Fruit fly (Drosophila melanogaster): Measurements from ENCODE around the gene RtGEF.

The RtGEF gene

DNA sequence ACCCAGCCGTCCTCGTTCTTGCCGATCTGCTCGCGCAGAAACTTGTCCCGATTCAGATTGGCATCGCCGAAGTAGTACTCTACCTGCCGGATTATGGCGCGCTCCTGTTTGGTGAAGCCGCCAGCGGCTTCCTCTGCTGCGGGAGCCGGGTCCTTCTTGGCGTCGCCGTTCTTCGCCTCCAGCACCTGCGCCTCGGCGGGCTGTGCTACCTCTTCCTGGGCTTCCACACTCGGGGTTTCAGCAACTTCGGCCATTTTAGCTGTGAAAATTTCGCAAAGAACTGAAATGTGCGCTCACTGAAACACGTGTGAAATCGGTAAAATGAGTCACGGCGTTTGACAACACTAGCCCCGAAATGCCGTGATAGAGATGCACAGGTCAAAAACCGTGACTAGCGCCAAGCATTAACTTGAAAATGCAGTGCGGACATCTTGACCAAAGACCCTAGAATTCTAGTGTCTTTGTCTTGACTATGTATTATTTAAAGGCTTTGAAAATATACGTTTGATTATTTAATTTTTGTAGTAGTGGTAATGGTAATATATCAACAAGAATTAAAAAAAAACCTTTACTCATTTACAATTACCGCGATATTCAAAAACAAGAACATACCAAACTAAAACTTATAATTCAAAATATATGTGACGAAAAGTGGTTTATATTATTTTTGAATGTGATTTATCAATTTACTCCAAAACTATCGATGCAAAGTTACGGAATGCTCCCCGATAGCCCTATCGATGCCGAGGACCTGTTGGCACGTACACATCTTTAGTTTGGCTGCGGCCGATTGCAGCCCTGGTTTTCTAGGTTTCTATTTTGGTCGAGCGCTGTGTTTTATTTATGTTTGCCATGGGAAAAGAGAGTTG is at the start of gene RtGEF, which contains the start of gene La (continued):
- peak; percentile 92 for TF ChIP-seq hbn (GFP tag; IDR thresholded peaks at IDR 0.05; ENCODE audit: partially characterized antibody)
- peak; percentile 5 for TF ChIP-seq CG3163 (GFP tag; optimal IDR thresholded peaks at IDR 0.05)
- no peak for TF ChIP-seq Asciz (GFP tag; optimal IDR thresholded peaks at IDR 0.05)
- TF ChIP-seq TFAM (GFP tag; optimal IDR thresholded peaks at IDR 0.05): no peak
- peak; percentile 62 to 64 for TF ChIP-seq Pdp1 (GFP tag; optimal IDR thresholded peaks at IDR 0.05)
- no peak for TF ChIP-seq Spps (tag; optimal IDR thresholded peaks at IDR 0.05)
- peak; percentile 97 for TF ChIP-seq Opbp (GFP tag; IDR thresholded peaks at IDR 0.05; ENCODE audit: partially characterized antibody)
- peak; percentile 54 for TF ChIP-seq Meics (GFP tag; optimal IDR thresholded peaks at IDR 0.05)
- TF ChIP-seq CG6791 (GFP tag; IDR thresholded peaks at IDR 0.05; ENCODE audit: partially characterized antibody): peak; percentile 94
- peak; percentile 70 for TF ChIP-seq HLH54F (GFP tag; optimal IDR thresholded peaks at IDR 0.05)
- TF ChIP-seq Atf-2 (GFP tag; optimal IDR thresholded peaks at IDR 0.05): peak; percentile 50
- peak in 1 of 3 experiments; percentile 60 for TF ChIP-seq lola (GFP tag; optimal IDR thresholded peaks at IDR 0.05)
- TF ChIP-seq CG10979 (tag; optimal IDR thresholded peaks at IDR 0.05): peak; percentile 8
- TF ChIP-seq CG31365 (tag; optimal IDR thresholded peaks at IDR 0.05): no peak
- TF ChIP-seq ham (GFP tag; IDR thresholded peaks at IDR 0.05): no peak
- no peak for TF ChIP-seq CG1832 (GFP tag; optimal IDR thresholded peaks at IDR 0.05)
- TF ChIP-seq Dll (GFP tag; IDR thresholded peaks at IDR 0.05; ENCODE audit: partially characterized antibody): peak; percentile 93
- TF ChIP-seq Dip2 (GFP tag; IDR thresholded peaks at IDR 0.05): no peak
- TF ChIP-seq CG14710 (tag; optimal IDR thresholded peaks at IDR 0.05): peak; percentile 68
- TF ChIP-seq row (GFP tag; IDR thresholded peaks at IDR 0.05): peak; percentile 91
- peak; percentile 12 for TF ChIP-seq Bdp1 (GFP tag; optimal IDR thresholded peaks at IDR 0.05)
- peak; percentile 61 for TF ChIP-seq CG18476 (GFP tag; optimal IDR thresholded peaks at IDR 0.05)
- TF ChIP-seq Sry-β (GFP tag; optimal IDR thresholded peaks at IDR 0.05): peak; percentile 89
- peak; percentile 71 for TF ChIP-seq CoRest (tag; optimal IDR thresholded peaks at IDR 0.05)
- peak; percentile 73 for TF ChIP-seq Dbx (GFP tag; IDR thresholded peaks at IDR 0.05)
- TF ChIP-seq crol (GFP tag; IDR thresholded peaks at IDR 0.05): no peak
- TF ChIP-seq CG10543 (GFP tag; optimal IDR thresholded peaks at IDR 0.05): peak; percentile 45
- peak; percentile 18; the same call in 1 of the 2 replicates for TF ChIP-seq Adf1 (GFP tag; IDR thresholded peaks at IDR 0.05)
- no peak for TF ChIP-seq ro (GFP tag; IDR thresholded peaks at IDR 0.05)
- no peak for TF ChIP-seq ab (GFP tag; optimal IDR thresholded peaks at IDR 0.05)
- TF ChIP-seq Sox102F (GFP tag; optimal IDR thresholded peaks at IDR 0.05): peak; percentile 46
- peak; percentile 48 for TF ChIP-seq tin (GFP tag; optimal IDR thresholded peaks at IDR 0.05)
- TF ChIP-seq sd (tag; optimal IDR thresholded peaks at IDR 0.05): peak; percentile 83
- peak; percentile 61 for TF ChIP-seq gem (tag; optimal IDR thresholded peaks at IDR 0.05)
- no peak for TF ChIP-seq HHEX (GFP tag; optimal IDR thresholded peaks at IDR 0.05)
- peak; percentile 74; the same call in 2 of the 3 replicates for TF ChIP-seq CG2199 (GFP tag; IDR thresholded peaks at IDR 0.05)
- TF ChIP-seq lov (optimal IDR thresholded peaks at IDR 0.05): no peak
- TF ChIP-seq lov (GFP tag; IDR thresholded peaks at IDR 0.05): no peak
- TF ChIP-seq CG6654 (GFP tag; optimal IDR thresholded peaks at IDR 0.05): no peak
- peak; percentile 57 for TF ChIP-seq sug (tag; optimal IDR thresholded peaks at IDR 0.05)
- TF ChIP-seq aop (GFP tag; IDR thresholded peaks at IDR 0.05): 0 out of 2 replicates have a peak, but pooled peaks have one; percentile 17
- TF ChIP-seq pfk (GFP tag; optimal IDR thresholded peaks at IDR 0.05): no peak
- TF ChIP-seq Xbp1 (GFP tag; optimal IDR thresholded peaks at IDR 0.05): peak; percentile 62
- no peak for TF ChIP-seq toy (GFP tag; IDR thresholded peaks at IDR 0.05)
- TF ChIP-seq Dip3 (GFP tag; optimal IDR thresholded peaks at IDR 0.05): peak; percentile 34
- peak; percentile 26 for TF ChIP-seq twi (tag; optimal IDR thresholded peaks at IDR 0.05)
- TF ChIP-seq knrl (GFP tag; IDR thresholded peaks at IDR 0.05; ENCODE audit: partially characterized antibody): peak; percentile 95
- no peak for TF ChIP-seq CG31224 (GFP tag; IDR thresholded peaks at IDR 0.05)
